Worm (Caenorhabditis elegans) whole organism, L1 larva: ENCODE results near the gene C30H6.5.

Experiments
- C16A3.4 ChIP-seq: fragments of 150-350 bp; optimal IDR thresholded peaks from 2 replicates; lab custom pipeline; 2014; ENCODE audit warnings: missing biosample characterization, missing genetic modification characterization
- fkh-4 ChIP-seq: sonication (generic microtip); optimal IDR thresholded peaks from 2 replicates; lab custom pipeline; 2016; ENCODE audit warnings: missing compliant biosample characterization, missing genetic modification characterization, borderline replicate concordance
- lin-39 ChIP-seq: fragments of 150-350 bp; optimal IDR thresholded peaks from 2 replicates; lab custom pipeline; 2014; ENCODE audit warnings: missing biosample characterization, missing genetic modification reagents, missing genetic modification characterization
- lir-3 ChIP-seq: sonication (generic microtip); optimal IDR thresholded peaks from 2 replicates; lab custom pipeline; 2016; ENCODE audit warnings: mild to moderate bottlenecking, missing genetic modification characterization, moderate library complexity, missing compliant biosample characterization; ENCODE audit not compliant: poor library complexity
- lsy-2 ChIP-seq, 2 experiments: fragments of 150-350 bp; optimal IDR thresholded peaks; 2 replicates each; lab custom pipeline; 2014; ENCODE audit warnings: missing biosample characterization in 2 of 2, missing genetic modification characterization in 2 of 2
- nhr-76 ChIP-seq: sonication (generic microtip); optimal IDR thresholded peaks from 2 replicates; lab custom pipeline; 2017; ENCODE audit warnings: missing biosample characterization, missing genetic modification characterization
- nhr-84 ChIP-seq: sonication (generic microtip); optimal IDR thresholded peaks from 2 replicates; lab custom pipeline; 2017; ENCODE audit warnings: missing biosample characterization, missing genetic modification characterization
- pqm-1 ChIP-seq: sonication (generic microtip); optimal IDR thresholded peaks from 3 replicates; lab custom pipeline; 2017; ENCODE audit warnings: missing biosample characterization, missing genetic modification characterization
- tbx-2 ChIP-seq: sonication (generic microtip); optimal IDR thresholded peaks from 2 replicates; lab custom pipeline; 2016; ENCODE audit warnings: missing genetic modification characterization, missing compliant biosample characterization

DNA sequence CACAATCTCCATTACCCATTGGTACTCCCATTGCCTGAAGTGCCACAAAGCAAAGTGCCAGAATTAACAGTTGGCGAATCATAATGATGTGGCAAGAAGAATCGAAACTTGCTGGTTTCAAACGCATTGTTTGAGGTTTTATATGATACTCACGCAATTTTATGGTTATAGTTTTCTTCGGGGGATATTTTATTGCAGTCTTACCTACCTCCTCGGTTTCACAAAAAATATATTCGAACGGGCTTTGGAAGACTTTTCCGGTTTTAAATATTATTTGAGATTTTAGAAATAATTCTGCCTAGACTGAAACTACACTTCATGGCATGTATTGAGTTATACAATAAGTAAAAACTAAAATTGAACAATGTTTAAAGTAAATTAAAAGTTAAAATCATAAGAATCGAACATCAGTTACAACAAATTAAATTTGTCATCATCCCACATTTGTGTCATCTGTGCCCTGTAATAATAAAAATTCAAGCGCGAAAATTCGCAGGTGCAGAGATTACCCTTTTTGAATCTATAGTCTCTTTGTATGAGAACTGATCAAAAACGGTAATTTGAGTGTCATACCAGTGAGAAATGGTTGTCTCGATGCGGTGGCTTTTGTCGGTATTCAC is 24.9 kb upstream of the C30H6.5 start, which contains the start of the genes clec-197 and clec-198:
- TF ChIP-seq lir-3 (tag; lab: Kevin White, UChicago) = no peak
- no peak for TF ChIP-seq fkh-4 (tag; lab: Kevin White, UChicago)
- no peak for TF ChIP-seq lin-39 (tag; lab: Kevin White, UChicago)
- no peak for TF ChIP-seq nhr-84
- no peak for TF ChIP-seq nhr-76 (tag; lab: Kevin White, UChicago)
- no peak for TF ChIP-seq lsy-2 (tag; optimal IDR thresholded peaks at IDR 0.05; lab: Kevin White, UChicago)
- no peak for TF ChIP-seq C16A3.4 (tag; lab: Kevin White, UChicago)
- no peak for TF ChIP-seq pqm-1 (tag; lab: Kevin White, UChicago)
- TF ChIP-seq tbx-2 (tag; lab: Kevin White, UChicago) = no peak
